Worm (Caenorhabditis elegans): ENCODE data around the gene gcc-2.

Gene gcc-2

DNA sequence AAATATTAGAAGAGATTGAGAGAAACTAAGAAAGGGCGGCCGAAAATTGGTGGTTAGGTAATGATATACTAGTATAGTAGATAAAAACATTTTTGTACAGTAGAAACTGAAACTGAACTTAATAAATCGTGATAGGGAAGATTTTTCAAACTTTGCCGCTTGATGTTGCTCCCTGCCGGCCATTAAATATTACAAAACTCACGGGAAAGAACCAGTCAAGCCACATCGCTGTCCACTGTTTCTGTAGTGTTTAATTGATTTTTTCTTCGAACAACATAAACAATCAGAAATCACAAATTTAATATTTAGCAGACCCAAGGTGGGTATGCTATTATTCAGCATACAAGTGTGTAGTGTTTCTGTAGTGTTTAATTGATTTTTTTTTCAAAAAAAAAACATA lies 10.9 kb downstream of the gcc-2 start, which contains the start of gene T05G5.5:
Gene T05G5.5 (minus strand): TSS at position 359 of the 400 bp plus-strand sequence.
- TF ChIP-seq nhr-12 (tag; optimal IDR thresholded peaks at IDR 0.05) (no peak), ama-1 (optimal IDR thresholded peaks at IDR 0.05) (peak; percentile 59), nhr-43 (tag; optimal IDR thresholded peaks at IDR 0.05; ENCODE audit: poor library complexity, severe bottlenecking) (peak; percentile 79), elt-2 (tag; optimal IDR thresholded peaks at IDR 0.05) (peak; percentile 5)

ce11 chrIII:9748694-9749093 lies 13.2 kb downstream of the gcc-2 start, which contains the start of gene T05G5.4:
TSS of gene T05G5.4 (plus strand) at chrIII:9748934.
- no peak for TF ChIP-seq skn-1 (tag; optimal IDR thresholded peaks at IDR 0.05)
- TF ChIP-seq ceh-16 (tag; optimal IDR thresholded peaks at IDR 0.05): no peak
- no peak for TF ChIP-seq lin-15B (tag; optimal IDR thresholded peaks at IDR 0.05)
- no peak for TF ChIP-seq ztf-4 (tag; optimal IDR thresholded peaks at IDR 0.05)
- no peak for TF ChIP-seq fkh-10 (GFP tag; optimal IDR thresholded peaks at IDR 0.05)
- no peak for TF ChIP-seq lin-39 (tag; optimal IDR thresholded peaks at IDR 0.05)
- TF ChIP-seq egl-5 (tag; optimal IDR thresholded peaks at IDR 0.05): no peak
- no peak for TF ChIP-seq lsy-12 (tag; optimal IDR thresholded peaks at IDR 0.05)
- TF ChIP-seq nhr-67 (tag; optimal IDR thresholded peaks at IDR 0.05): no peak
- no peak for TF ChIP-seq nhr-237 (tag; optimal IDR thresholded peaks at IDR 0.05)
- TF ChIP-seq fkh-2 (tag; optimal IDR thresholded peaks at IDR 0.05): no peak
- TF ChIP-seq pha-4 (tag; optimal IDR thresholded peaks at IDR 0.05): no peak
- TF ChIP-seq tbx-2 (tag; optimal IDR thresholded peaks at IDR 0.05): no peak
- TF ChIP-seq ceh-28 (tag; optimal IDR thresholded peaks at IDR 0.05): no peak

- TF ChIP-seq lin-15B (tag; optimal IDR thresholded peaks at IDR 0.05) (peak; percentile 65), pqm-1 (tag; optimal IDR thresholded peaks at IDR 0.05) (no peak), nfya-1 (tag; optimal IDR thresholded peaks at IDR 0.05; ENCODE audit: insufficient read depth) (peak; percentile 73), nhr-25 (tag; optimal IDR thresholded peaks at IDR 0.05) (peak; percentile 40), nhr-11 (tag; optimal IDR thresholded peaks at IDR 0.05) (no peak), pha-4 (tag; optimal IDR thresholded peaks at IDR 0.05) (peak; percentile 69), nhr-23 (tag; optimal IDR thresholded peaks at IDR 0.05) (peak; percentile 2)
Observed at ce11 chrIII:9747133-9747532, 14.8 kb downstream of the gcc-2 start, which contains the start of the genes iff-1 and cdk-1. TSS of gene iff-1 (minus strand) at chrIII:9747193. TSS of gene cdk-1 (plus strand) at chrIII:9747472.

- no peak for TF ChIP-seq sea-2 (GFP tag; optimal IDR thresholded peaks at IDR 0.05)
- no peak for TF ChIP-seq ceh-82 (tag; optimal IDR thresholded peaks at IDR 0.05)
- TF ChIP-seq nhr-237 (tag; optimal IDR thresholded peaks at IDR 0.05): no peak
- TF ChIP-seq eor-1 (tag; optimal IDR thresholded peaks at IDR 0.05): no peak
- TF ChIP-seq fkh-2 (tag; optimal IDR thresholded peaks at IDR 0.05): no peak
- TF ChIP-seq nhr-67 (tag; optimal IDR thresholded peaks at IDR 0.05): no peak
- no peak for TF ChIP-seq elt-3 (tag; optimal IDR thresholded peaks at IDR 0.05)
- TF ChIP-seq tbx-2 (tag; optimal IDR thresholded peaks at IDR 0.05): no peak
- TF ChIP-seq nhr-28 (tag; optimal IDR thresholded peaks at IDR 0.05): no peak
Observed at ce11 chrIII:9746665-9747064, 15.3 kb downstream of the gcc-2 start.

DNA sequence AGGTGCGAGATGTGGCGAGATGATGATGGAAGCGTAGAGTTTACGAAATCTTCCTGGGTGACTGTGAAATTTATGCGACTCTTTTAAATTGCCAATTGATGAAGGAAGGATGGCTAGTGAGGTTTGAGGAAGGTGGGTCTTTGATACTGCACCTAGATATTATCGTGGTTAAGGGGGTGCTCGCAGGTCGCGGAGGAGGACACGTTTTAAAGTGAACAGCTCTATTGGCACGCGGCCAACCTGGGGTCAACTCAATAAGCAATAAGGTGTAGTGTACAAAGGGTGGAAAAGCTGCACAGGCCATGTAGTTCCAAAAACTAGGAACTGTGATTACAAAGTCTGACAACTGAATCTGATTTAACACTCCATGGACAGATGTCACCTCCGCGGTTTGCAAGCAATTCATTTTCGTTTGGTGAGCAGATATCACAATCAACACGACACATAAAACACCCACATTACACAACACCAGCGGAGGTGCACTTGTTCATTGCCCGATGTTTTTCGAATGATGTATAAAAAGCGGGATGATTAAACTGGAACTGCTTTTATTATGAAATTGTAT lies 16.5 kb downstream of the gcc-2 start:
- TF ChIP-seq nhr-11 (tag; optimal IDR thresholded peaks at IDR 0.05) (no peak), egl-5 (tag; optimal IDR thresholded peaks at IDR 0.05) (peak; percentile 43), ztf-11 (tag; optimal IDR thresholded peaks at IDR 0.05) (no peak), fkh-2 (tag; optimal IDR thresholded peaks at IDR 0.05) (no peak), tbx-2 (tag; optimal IDR thresholded peaks at IDR 0.05) (no peak), unc-62 (GFP tag; optimal IDR thresholded peaks at IDR 0.05) (no peak), pqm-1 (tag; optimal IDR thresholded peaks at IDR 0.05) (no peak), pha-4 (tag; optimal IDR thresholded peaks at IDR 0.05) (no peak), nhr-12 (tag; optimal IDR thresholded peaks at IDR 0.05) (no peak)

DNA sequence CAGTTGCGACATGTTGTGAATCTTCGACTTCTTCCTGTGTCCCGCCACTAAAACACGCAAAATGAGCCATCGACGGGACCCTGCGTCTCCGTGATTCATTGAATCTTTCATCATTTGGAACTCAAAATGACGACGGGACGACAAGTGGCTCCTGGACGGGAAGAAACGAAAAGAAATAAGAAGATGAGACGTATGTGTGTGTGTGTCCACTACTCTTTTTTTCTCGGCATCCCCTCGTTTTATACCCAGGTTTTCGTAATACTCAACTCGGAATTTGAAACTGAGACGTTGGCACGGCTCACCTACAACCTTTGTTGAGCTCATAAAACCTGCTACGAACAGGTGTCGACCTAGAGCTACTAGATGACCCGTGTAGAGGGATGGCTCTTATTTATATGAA lies 17.4 kb downstream of the gcc-2 start:
- TF ChIP-seq nfya-1 (tag; optimal IDR thresholded peaks at IDR 0.05; ENCODE audit: insufficient read depth) (peak; percentile 31), ceh-16 (tag; optimal IDR thresholded peaks at IDR 0.05) (no peak), nhr-237 (tag; optimal IDR thresholded peaks at IDR 0.05) (no peak)
